Fruit fly (Drosophila melanogaster) whole organism, larva: ENCODE results near the gene mRpS9.

Experiments used
- noc ChIP-seq: fragments of 200-800 bp; sonication (Bioruptor generic); optimal IDR thresholded peaks from 3 replicates; lab custom pipeline; 2019; ENCODE audit warnings: missing biosample characterization, mild to moderate bottlenecking, missing genetic modification characterization, moderate library complexity

Gene mRpS9

dm6 chr3R:7886859-7887190 lies 15.6 kb downstream of the mRpS9 start, which contains the start of gene ArgRS-m:
Gene ArgRS-m, plus strand, starts transcription at chr3R:7887045.
- TF ChIP-seq noc (tag; lab: Kevin White, UChicago), result peak; percentile 48

dm6 chr3R:7886167-7886858 lies 16.2 kb downstream of the mRpS9 start, which contains the start of gene CG17816:
Gene CG17816, minus strand, starts transcription at chr3R:7886733.
- TF ChIP-seq noc (tag; lab: Kevin White, UChicago), result no peak

DNA sequence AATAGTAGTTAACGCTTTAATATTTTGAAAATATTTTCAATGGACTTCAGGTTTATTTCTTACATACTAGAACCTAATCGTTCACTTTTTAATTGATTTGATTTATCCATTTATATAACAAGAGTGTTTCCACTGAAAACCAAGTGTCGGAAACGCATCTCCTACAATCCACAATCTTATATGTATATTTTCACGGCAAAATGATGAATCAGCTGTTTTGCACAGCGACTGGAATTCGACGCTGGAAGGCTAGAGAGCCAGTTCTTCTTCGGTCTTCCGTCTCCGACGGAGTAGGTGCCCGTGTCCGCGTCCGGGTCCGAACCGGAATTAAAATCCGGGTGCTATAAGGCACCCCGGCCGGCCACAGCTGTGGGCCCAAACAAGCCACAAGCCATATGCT lies 18.0 kb downstream of the mRpS9 start:
- TF ChIP-seq noc (tag; lab: Kevin White, UChicago), result no peak
